Worm (Caenorhabditis elegans): ENCODE data around the gene rabs-5.

Gene rabs-5

DNA sequence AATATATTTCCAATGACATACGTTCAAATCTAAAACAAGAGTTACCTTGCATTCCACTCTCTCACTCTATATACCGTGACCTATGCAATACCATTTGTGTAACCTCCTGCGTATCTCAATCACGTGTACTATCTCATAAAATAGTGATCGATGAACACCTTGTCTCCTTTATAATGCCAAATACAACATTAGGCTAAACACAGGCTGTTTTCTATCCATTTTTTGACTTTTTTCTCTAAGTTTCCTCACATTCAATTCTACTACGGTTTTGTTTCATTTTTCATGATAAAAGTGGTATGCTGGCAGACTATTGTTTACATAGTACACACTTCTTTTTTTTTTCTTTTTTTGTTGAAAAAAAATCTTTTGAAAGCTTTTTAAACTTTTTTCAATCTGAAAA is 38.9 kb upstream of the rabs-5 start:
- TF ChIP-seq tra-4 (tag; optimal IDR thresholded peaks at IDR 0.05), result no peak
- no peak for TF ChIP-seq hmg-4 (GFP tag; optimal IDR thresholded peaks at IDR 0.05)
- TF ChIP-seq scrt-1 (GFP tag; IDR thresholded peaks at IDR 0.05), result no peak
- TF ChIP-seq ets-7 (tag; optimal IDR thresholded peaks at IDR 0.05), result no peak
- TF ChIP-seq tbx-37 (GFP tag; conservative IDR thresholded peaks at IDR 0.05), result no peak
- no peak for TF ChIP-seq ceh-36 (tag; optimal IDR thresholded peaks at IDR 0.05)
- TF ChIP-seq hmbx-1 (tag; optimal IDR thresholded peaks at IDR 0.05), result no peak
- no peak for TF ChIP-seq B0310.2 (tag; optimal IDR thresholded peaks at IDR 0.05)
- TF ChIP-seq ceh-13 (GFP tag; optimal IDR thresholded peaks at IDR 0.05), result no peak
- TF ChIP-seq F13C5.2 (tag; optimal IDR thresholded peaks at IDR 0.05), result no peak
- no peak for TF ChIP-seq pes-1 (GFP tag; IDR thresholded peaks at IDR 0.05)
- no peak for TF ChIP-seq aly-1 (tag; optimal IDR thresholded peaks at IDR 0.05)
- no peak for TF ChIP-seq ama-1 (optimal IDR thresholded peaks at IDR 0.05)
- no peak for TF ChIP-seq tbx-11 (GFP tag; IDR thresholded peaks at IDR 0.05)
- no peak for TF ChIP-seq flt-1 (GFP tag; IDR thresholded peaks at IDR 0.05)
- TF ChIP-seq sea-1 (GFP tag; conservative IDR thresholded peaks at IDR 0.05), result no peak
- no peak for TF ChIP-seq hnd-1 (tag; optimal IDR thresholded peaks at IDR 0.05)

ce11 chrIV:8144341-8144740 is 36.9 kb upstream of the rabs-5 start:
- TF ChIP-seq sea-1 (GFP tag; conservative IDR thresholded peaks at IDR 0.05), result no peak
- TF ChIP-seq hnd-1 (tag; optimal IDR thresholded peaks at IDR 0.05), result no peak
- TF ChIP-seq tra-4 (tag; optimal IDR thresholded peaks at IDR 0.05), result no peak
- TF ChIP-seq F13C5.2 (tag; optimal IDR thresholded peaks at IDR 0.05), result no peak
- TF ChIP-seq scrt-1 (GFP tag; IDR thresholded peaks at IDR 0.05), result no peak

ce11 chrIV:8142735-8143550 is 35.5 kb upstream of the rabs-5 start, which contains the start of gene pmk-2:
TSS of gene pmk-2 (plus strand) at chrIV:8143500.
- no peak for TF ChIP-seq tra-4 (tag; optimal IDR thresholded peaks at IDR 0.05)
- no peak for TF ChIP-seq sea-1 (GFP tag; conservative IDR thresholded peaks at IDR 0.05)
- no peak for TF ChIP-seq hmg-4 (GFP tag; optimal IDR thresholded peaks at IDR 0.05)
- no peak for TF ChIP-seq hnd-1 (tag; optimal IDR thresholded peaks at IDR 0.05)
- no peak for TF ChIP-seq ceh-36 (tag; optimal IDR thresholded peaks at IDR 0.05)
- no peak for TF ChIP-seq tbx-11 (GFP tag; IDR thresholded peaks at IDR 0.05)
- TF ChIP-seq scrt-1 (GFP tag; IDR thresholded peaks at IDR 0.05), result no peak
- no peak for TF ChIP-seq pes-1 (GFP tag; IDR thresholded peaks at IDR 0.05)
- no peak for TF ChIP-seq aly-1 (tag; optimal IDR thresholded peaks at IDR 0.05)
- TF ChIP-seq tbx-37 (GFP tag; conservative IDR thresholded peaks at IDR 0.05), result no peak
- TF ChIP-seq flt-1 (GFP tag; IDR thresholded peaks at IDR 0.05), result no peak
- TF ChIP-seq F13C5.2 (tag; optimal IDR thresholded peaks at IDR 0.05), result no peak
- no peak for TF ChIP-seq B0310.2 (tag; optimal IDR thresholded peaks at IDR 0.05)

- TF ChIP-seq sea-1 (GFP tag; conservative IDR thresholded peaks at IDR 0.05) (no peak), pes-1 (GFP tag; IDR thresholded peaks at IDR 0.05) (no peak), tbx-11 (GFP tag; IDR thresholded peaks at IDR 0.05) (no peak), hmg-4 (GFP tag; optimal IDR thresholded peaks at IDR 0.05) (no peak), ceh-13 (GFP tag; optimal IDR thresholded peaks at IDR 0.05) (no peak), F13C5.2 (tag; optimal IDR thresholded peaks at IDR 0.05) (no peak), hnd-1 (tag; optimal IDR thresholded peaks at IDR 0.05) (no peak), aly-1 (tag; optimal IDR thresholded peaks at IDR 0.05) (no peak), ama-1 (optimal IDR thresholded peaks at IDR 0.05) (no peak), ceh-36 (tag; optimal IDR thresholded peaks at IDR 0.05) (no peak), hmbx-1 (tag; optimal IDR thresholded peaks at IDR 0.05) (no peak), tbx-37 (GFP tag; conservative IDR thresholded peaks at IDR 0.05) (no peak), tra-4 (tag; optimal IDR thresholded peaks at IDR 0.05) (no peak), scrt-1 (GFP tag; IDR thresholded peaks at IDR 0.05) (no peak), ets-7 (tag; optimal IDR thresholded peaks at IDR 0.05) (no peak), B0310.2 (tag; optimal IDR thresholded peaks at IDR 0.05) (no peak), flt-1 (GFP tag; IDR thresholded peaks at IDR 0.05) (no peak)
Observed at ce11 chrIV:8138984-8139383, 31.6 kb upstream of the rabs-5 start, which contains the start of gene pmk-3. TSS of gene pmk-3 (plus strand) at chrIV:8139219.

ce11 chrIV:8136548-8136947 is 29.1 kb upstream of the rabs-5 start:
- TF ChIP-seq ama-1 (optimal IDR thresholded peaks at IDR 0.05) (no peak), flt-1 (GFP tag; IDR thresholded peaks at IDR 0.05) (no peak), F13C5.2 (tag; optimal IDR thresholded peaks at IDR 0.05) (no peak), tbx-11 (GFP tag; IDR thresholded peaks at IDR 0.05) (no peak), ets-7 (tag; optimal IDR thresholded peaks at IDR 0.05) (no peak), pes-1 (GFP tag; IDR thresholded peaks at IDR 0.05) (no peak), hnd-1 (tag; optimal IDR thresholded peaks at IDR 0.05) (no peak)

DNA sequence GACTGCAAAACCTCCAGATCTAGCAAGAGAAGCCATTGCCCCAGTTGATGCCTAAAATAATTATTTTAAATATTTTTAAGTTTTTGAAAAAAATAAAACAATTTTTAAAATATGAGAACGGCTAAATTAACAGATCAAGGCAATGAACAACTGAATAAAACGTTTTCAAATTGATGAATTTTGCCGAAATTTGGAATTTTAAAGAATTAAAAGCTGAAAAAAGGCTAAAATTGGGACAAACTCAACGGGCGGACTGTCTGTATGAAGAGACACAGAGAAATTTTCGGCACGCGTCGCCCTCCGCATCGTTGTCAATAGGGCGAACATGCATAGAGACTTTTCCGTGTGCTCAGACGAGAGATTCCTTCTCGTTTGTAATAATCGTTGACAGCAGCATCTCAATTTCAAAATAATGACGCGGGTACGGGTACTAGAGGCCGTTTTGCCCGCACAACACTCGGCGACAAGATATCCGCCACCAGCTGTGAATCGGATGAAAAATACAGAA is 28.7 kb upstream of the rabs-5 start, which contains the start of the genes isp-1 and islo-1:
Gene isp-1, minus strand, starts transcription at position 51 of the 508 bp plus-strand sequence.
Gene islo-1, plus strand, starts transcription at position 385 of the 508 bp plus-strand sequence.
- peak; percentile 55 for TF ChIP-seq F13C5.2 (tag; optimal IDR thresholded peaks at IDR 0.05)
- TF ChIP-seq sea-1 (GFP tag; conservative IDR thresholded peaks at IDR 0.05), result no peak
- TF ChIP-seq tra-4 (tag; optimal IDR thresholded peaks at IDR 0.05), result no peak
- TF ChIP-seq aly-1 (tag; optimal IDR thresholded peaks at IDR 0.05), result no peak

DNA sequence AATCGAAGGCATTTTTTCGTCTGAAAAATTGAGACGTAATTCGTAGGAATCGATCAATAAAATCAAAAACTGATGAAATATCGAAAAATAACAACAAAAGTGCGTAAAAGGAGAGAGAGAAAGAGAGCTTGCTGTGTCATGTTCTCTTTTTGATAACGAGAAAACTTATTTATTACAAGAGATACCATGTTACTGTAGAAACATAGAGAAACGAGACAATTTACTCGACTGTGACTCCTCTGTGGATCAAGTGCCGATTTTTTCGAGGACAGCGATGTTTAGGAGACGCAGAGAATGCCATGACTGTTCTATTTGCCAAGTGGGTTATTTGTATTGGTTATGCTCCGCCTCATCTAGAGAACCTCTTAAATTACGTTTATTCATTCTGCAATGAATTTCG is 26.1 kb upstream of the rabs-5 start, which contains the start of gene sph-1:
Gene sph-1, minus strand, starts transcription at position 23 of the 400 bp plus-strand sequence.
- TF ChIP-seq sea-1 (GFP tag; conservative IDR thresholded peaks at IDR 0.05), result no peak
- no peak for TF ChIP-seq ets-7 (tag; optimal IDR thresholded peaks at IDR 0.05)
- TF ChIP-seq tra-4 (tag; optimal IDR thresholded peaks at IDR 0.05), result no peak
- no peak for TF ChIP-seq tbx-11 (GFP tag; IDR thresholded peaks at IDR 0.05)
- TF ChIP-seq tbx-37 (GFP tag; conservative IDR thresholded peaks at IDR 0.05), result no peak

All from whole organism, early embryonic.